Fruit fly (Drosophila melanogaster) whole organism, wandering third instar larva: ENCODE results near the gene HIP-R.

Experiments used
- CG32264 ChIP-seq: fragments of 200-800 bp; sonication (Bioruptor generic); optimal IDR thresholded peaks from 2 replicates; lab custom pipeline; 2016; ENCODE audit warnings: missing biosample characterization, missing genetic modification characterization
- Dfd ChIP-seq: fragments of >200 bp; optimal IDR thresholded peaks from 2 replicates; lab custom pipeline; 2017; ENCODE audit warnings: missing biosample characterization, missing genetic modification characterization
- GATAd ChIP-seq: sonication (Bioruptor generic); optimal IDR thresholded peaks from 2 replicates; lab custom pipeline; 2016; ENCODE audit warnings: missing biosample characterization, missing genetic modification characterization
- Mio ChIP-seq: sonication (Bioruptor generic); optimal IDR thresholded peaks from 2 replicates; lab custom pipeline; 2016; ENCODE audit warnings: missing biosample characterization, missing genetic modification characterization
- foxo ChIP-seq, 2 experiments: fragments of 200-800 bp; sonication (Bioruptor generic); optimal IDR thresholded peaks; 2 replicates in 1 of 2; 3 replicates in 1 of 2; lab custom pipeline; 2016 to 2017; ENCODE audit warnings: missing biosample characterization in 2 of 2, missing genetic modification characterization in 2 of 2
- h ChIP-seq: fragments of 200-800 bp; sonication (Bioruptor generic); optimal IDR thresholded peaks from 3 replicates; lab custom pipeline; 2016; ENCODE audit warnings: missing biosample characterization, mild to moderate bottlenecking, missing genetic modification characterization

Gene HIP-R

dm6 chrX:3840962-3841361 lies 51.2 kb downstream of the HIP-R start (continued):
- TF ChIP-seq CG32264 (GFP tag; lab: Kevin White, UChicago), result no peak
- no peak for TF ChIP-seq foxo (GFP tag; optimal IDR thresholded peaks at IDR 0.05; lab: Kevin White, UChicago)
- no peak for TF ChIP-seq Mio (GFP tag; lab: Kevin White, UChicago)
- TF ChIP-seq h (GFP tag; lab: Kevin White, UChicago), result peak; percentile 7
- TF ChIP-seq GATAd (GFP tag; lab: Kevin White, UChicago), result no peak
- TF ChIP-seq Dfd (GFP tag; lab: Kevin White, UChicago), result no peak
